Fruit fly (Drosophila melanogaster): ENCODE measurements around the gene Hipk.

The Hipk gene

DNA sequence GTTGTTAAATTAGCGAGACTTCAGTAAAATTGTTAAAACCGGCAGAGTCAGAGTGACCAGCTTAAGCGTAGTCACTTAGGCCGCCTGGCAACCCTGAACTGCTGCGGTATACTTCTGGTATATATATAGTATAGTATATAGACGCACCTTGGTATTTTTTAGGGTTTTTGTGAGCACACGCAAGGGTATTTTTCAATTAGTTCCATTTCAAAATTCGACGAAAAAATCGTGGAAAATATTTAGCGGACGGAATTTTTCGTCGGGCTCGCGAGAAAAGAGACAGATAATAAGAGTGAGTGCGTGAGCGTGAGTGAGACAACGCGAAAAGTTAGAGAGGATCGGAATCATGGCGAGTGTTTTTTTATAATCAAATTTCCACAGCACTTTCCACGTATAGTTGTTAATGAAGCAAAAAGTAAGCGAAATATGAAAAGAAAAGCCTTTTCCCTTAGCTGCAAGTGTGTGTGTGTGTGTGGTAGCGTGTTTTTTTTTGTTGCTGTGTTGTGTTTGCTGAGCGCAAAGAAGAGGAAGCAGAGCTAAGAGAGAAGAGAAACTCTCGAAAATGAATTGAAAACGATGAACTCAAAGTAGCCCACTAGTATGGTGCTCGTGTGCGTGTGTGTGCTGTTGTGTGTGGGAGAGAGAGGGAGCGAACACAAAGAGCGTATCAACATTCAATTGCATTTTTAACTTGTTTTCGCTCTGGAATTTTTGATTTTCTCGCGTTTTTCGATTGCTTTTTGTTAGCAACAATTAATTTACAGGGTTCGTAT lies at the start of gene Hipk, which contains the start of gene Cypl (continued):
- TF ChIP-seq chinmo (GFP tag; IDR thresholded peaks at IDR 0.05; ENCODE audit: partially characterized antibody) = peak; percentile 82; the same call in 2 of the 4 replicates
- no peak for TF ChIP-seq prd (optimal IDR thresholded peaks at IDR 0.05)
- TF ChIP-seq prd (GFP tag; IDR thresholded peaks at IDR 0.05) = peak; percentile 11; the same call in 1 of the 3 replicates
- TF ChIP-seq CG5245 (GFP tag; optimal IDR thresholded peaks at IDR 0.05) = no peak
- TF ChIP-seq CG18764 (GFP tag; optimal IDR thresholded peaks at IDR 0.05) = no peak
- no peak for TF ChIP-seq Oaz (GFP tag; IDR thresholded peaks at IDR 0.05)
- no peak for TF ChIP-seq oc (tag; optimal IDR thresholded peaks at IDR 0.05)
- peak; percentile 50; the same call in 1 of the 3 replicates for TF ChIP-seq ci (GFP tag; IDR thresholded peaks at IDR 0.05)
- no peak for TF ChIP-seq Lim3 (GFP tag; IDR thresholded peaks at IDR 0.05)
- TF ChIP-seq NfI (GFP tag; optimal IDR thresholded peaks at IDR 0.05) = peak; percentile 26
- no peak for TF ChIP-seq disco-r (GFP tag; optimal IDR thresholded peaks at IDR 0.05)
- TF ChIP-seq btn (GFP tag; optimal IDR thresholded peaks at IDR 0.05) = no peak
- no peak for TF ChIP-seq CG4404 (GFP tag; IDR thresholded peaks at IDR 0.05)
- TF ChIP-seq CG2202 (tag; optimal IDR thresholded peaks at IDR 0.05) = no peak
- TF ChIP-seq lov (optimal IDR thresholded peaks at IDR 0.05) = no peak
- no peak for TF ChIP-seq lov (GFP tag; IDR thresholded peaks at IDR 0.05)
- peak; percentile 86 for TF ChIP-seq Vsx1 (GFP tag; optimal IDR thresholded peaks at IDR 0.05)
- TF ChIP-seq sisA (GFP tag; IDR thresholded peaks at IDR 0.05) = no peak
- peak; percentile 40 for TF ChIP-seq CG12219 (GFP tag; optimal IDR thresholded peaks at IDR 0.05)
- TF ChIP-seq nom (GFP tag; optimal IDR thresholded peaks at IDR 0.05) = peak; percentile 75
- TF ChIP-seq zen (tag; optimal IDR thresholded peaks at IDR 0.05) = peak; percentile 13
- peak; percentile 5 for TF ChIP-seq CG17359 (tag; optimal IDR thresholded peaks at IDR 0.05)
- peak; percentile 23 for TF ChIP-seq CG13624 (GFP tag; optimal IDR thresholded peaks at IDR 0.05)
- TF ChIP-seq Stat92E (GFP tag; optimal IDR thresholded peaks at IDR 0.05) = peak in 1 of 3 experiments; percentile 93
- TF ChIP-seq her (GFP tag; optimal IDR thresholded peaks at IDR 0.05) = peak; percentile 16
- no peak for TF ChIP-seq Antp (GFP tag; optimal IDR thresholded peaks at IDR 0.05)
- no peak for TF ChIP-seq cas (GFP tag; IDR thresholded peaks at IDR 0.05)
- no peak for TF ChIP-seq CG8388 (GFP tag; optimal IDR thresholded peaks at IDR 0.05)
- TF ChIP-seq CG18599 (GFP tag; optimal IDR thresholded peaks at IDR 0.05) = peak; percentile 53
- no peak for TF ChIP-seq toy (GFP tag; IDR thresholded peaks at IDR 0.05)
- TF ChIP-seq CG6765 (GFP tag; optimal IDR thresholded peaks at IDR 0.05) = peak; percentile 18
- TF ChIP-seq CG15696 (tag; optimal IDR thresholded peaks at IDR 0.05) = peak; percentile 18
- TF ChIP-seq zfh2 (GFP tag; optimal IDR thresholded peaks at IDR 0.05) = no peak
- no peak for TF ChIP-seq otp (GFP tag; IDR thresholded peaks at IDR 0.05)
- no peak for TF ChIP-seq CG13296 (GFP tag; optimal IDR thresholded peaks at IDR 0.05)
- TF ChIP-seq lola (GFP tag; optimal IDR thresholded peaks at IDR 0.05) = no peak
- no peak for TF ChIP-seq tll (GFP tag; optimal IDR thresholded peaks at IDR 0.05)
- TF ChIP-seq CG15011 (GFP tag; optimal IDR thresholded peaks at IDR 0.05) = no peak
- no peak for TF ChIP-seq gcm (GFP tag; optimal IDR thresholded peaks at IDR 0.05)
- no peak for TF ChIP-seq CG11093 (GFP tag; IDR thresholded peaks at IDR 0.05)
- TF ChIP-seq mld (GFP tag; IDR thresholded peaks at IDR 0.05; ENCODE audit: partially characterized antibody) = 0 out of 3 replicates have a peak, but pooled peaks have one; percentile 49
- peak; percentile 39 for TF ChIP-seq CG3281 (GFP tag; optimal IDR thresholded peaks at IDR 0.05)
- peak; percentile 92 for TF ChIP-seq CG12659 (GFP tag; optimal IDR thresholded peaks at IDR 0.05)
- no peak for TF ChIP-seq CG10565 (GFP tag; optimal IDR thresholded peaks at IDR 0.05)
- no peak for TF ChIP-seq CG10654 (GFP tag; optimal IDR thresholded peaks at IDR 0.05)
- peak; percentile 46 for TF ChIP-seq vfl (GFP tag; optimal IDR thresholded peaks at IDR 0.05)
- TF ChIP-seq CG4282 (GFP tag; optimal IDR thresholded peaks at IDR 0.05) = no peak
- no peak for TF ChIP-seq run (tag; optimal IDR thresholded peaks at IDR 0.05)
- no peak for TF ChIP-seq org-1 (GFP tag; optimal IDR thresholded peaks at IDR 0.05)

Measured in whole organism, embryonic.